Fruit fly (Drosophila melanogaster) whole organism, pupa: ENCODE results near the gene CG9663.

Experiments
- CG10348 ChIP-seq: fragments of 200-800 bp; sonication (Bioruptor generic); IDR thresholded peaks from 2 replicates; pipeline ENCODE4 v1.3.6; 2022; ENCODE audit warnings: missing biosample characterization, missing genetic modification characterization
- CG12605 ChIP-seq: fragments of 200-800 bp; sonication (Bioruptor generic); IDR thresholded peaks from 2 replicates; pipeline ENCODE4 v1.3.6; 2022; ENCODE audit warnings: missing biosample characterization, missing genetic modification characterization
- CG13204 ChIP-seq: fragments of 200-800 bp; sonication (Bioruptor generic); optimal IDR thresholded peaks from 2 replicates; lab custom pipeline; 2018; ENCODE audit warnings: missing biosample characterization, mild to moderate bottlenecking, missing genetic modification characterization, moderate library complexity
- CG14655 ChIP-seq: fragments of 200-800 bp; sonication (Bioruptor generic); optimal IDR thresholded peaks from 3 replicates; lab custom pipeline; 2017; ENCODE audit warnings: mild to moderate bottlenecking, missing biosample characterization, missing genetic modification reagents, missing genetic modification characterization
- CG15710 ChIP-seq: fragments of 200-800 bp; sonication (Bioruptor generic); optimal IDR thresholded peaks from 2 replicates; lab custom pipeline; 2018; ENCODE audit warnings: missing biosample characterization, mild to moderate bottlenecking, missing genetic modification characterization, moderate library complexity
- CG17806 ChIP-seq: fragments of 200-800 bp; sonication (Bioruptor generic); optimal IDR thresholded peaks from 2 replicates; lab custom pipeline; 2018; ENCODE audit warnings: missing biosample characterization, mild to moderate bottlenecking, missing genetic modification characterization, moderate library complexity
- CG32121 ChIP-seq: fragments of 200-800 bp; sonication (Bioruptor generic); IDR thresholded peaks from 2 replicates; pipeline ENCODE4 v1.3.6; 2022; ENCODE audit warnings: missing biosample characterization, missing genetic modification characterization
- CG34367 ChIP-seq: fragments of 200-800 bp; sonication (Bioruptor generic); optimal IDR thresholded peaks from 2 replicates; lab custom pipeline; 2018; ENCODE audit warnings: missing biosample characterization, mild to moderate bottlenecking, missing genetic modification characterization
- CG4496 ChIP-seq: fragments of 200-800 bp; sonication (Bioruptor generic); IDR thresholded peaks from 3 replicates; pipeline ENCODE4 v1.3.6; 2022; ENCODE audit warnings: missing biosample characterization, missing genetic modification characterization
- CG8159 ChIP-seq: fragments of 200-800 bp; sonication (Bioruptor generic); optimal IDR thresholded peaks from 3 replicates; lab custom pipeline; 2018; ENCODE audit warnings: missing biosample characterization, mild to moderate bottlenecking, missing genetic modification characterization, moderate library complexity
- CG8301 ChIP-seq: fragments of 200-800 bp; sonication (Bioruptor generic); optimal IDR thresholded peaks from 2 replicates; lab custom pipeline; 2018; ENCODE audit warnings: missing biosample characterization, mild to moderate bottlenecking, missing genetic modification characterization
- CG9948 ChIP-seq: fragments of 200-800 bp; sonication (Bioruptor generic); optimal IDR thresholded peaks from 2 replicates; lab custom pipeline; 2018; ENCODE audit warnings: missing biosample characterization, mild to moderate bottlenecking, missing genetic modification characterization, moderate library complexity
- D1 ChIP-seq: fragments of 200-800 bp; sonication (Bioruptor generic); optimal IDR thresholded peaks from 2 replicates; lab custom pipeline; 2018; ENCODE audit warnings: missing biosample characterization, mild to moderate bottlenecking, missing genetic modification characterization, moderate library complexity
- EcR ChIP-seq: fragments of 200-800 bp; sonication (Bioruptor generic); optimal IDR thresholded peaks from 3 replicates; lab custom pipeline; 2019; ENCODE audit warnings: missing biosample characterization, missing genetic modification characterization, mild to moderate bottlenecking, moderate library complexity, missing genetic modification reagents
- Ets98B ChIP-seq: fragments of 200-800 bp; sonication (Bioruptor generic); IDR thresholded peaks from 2 replicates; pipeline ENCODE4 v1.3.6; 2022; ENCODE audit warnings: missing biosample characterization, missing genetic modification characterization
- Pif1A ChIP-seq: fragments of 200-800 bp; sonication (Bioruptor generic); optimal IDR thresholded peaks from 3 replicates; lab custom pipeline; 2016; ENCODE audit warnings: missing biosample characterization, missing genetic modification characterization
- Pif1B ChIP-seq: fragments of 200-800 bp; sonication (Bioruptor generic); optimal IDR thresholded peaks from 3 replicates; lab custom pipeline; 2016; ENCODE audit warnings: missing biosample characterization, missing genetic modification characterization
- Snoo ChIP-seq: fragments of 200-800 bp; sonication (Bioruptor generic); optimal IDR thresholded peaks from 3 replicates; lab custom pipeline; 2017; ENCODE audit warnings: missing biosample characterization, mild to moderate bottlenecking, missing genetic modification characterization, inconsistent platforms
- fd96Ca ChIP-seq: fragments of 200-800 bp; sonication (Bioruptor generic); IDR thresholded peaks from 3 replicates; pipeline ENCODE4 v1.3.6; 2022; ENCODE audit warnings: missing biosample characterization, missing genetic modification characterization
- gl ChIP-seq: fragments of 200-800 bp; sonication (Bioruptor generic); optimal IDR thresholded peaks from 2 replicates; lab custom pipeline; 2018; ENCODE audit warnings: missing biosample characterization, mild to moderate bottlenecking, missing genetic modification characterization
- rn ChIP-seq: fragments of 200-800 bp; sonication (Bioruptor generic); IDR thresholded peaks from 2 replicates; pipeline ENCODE4 v1.3.6; 2022; ENCODE audit warnings: missing biosample characterization, missing genetic modification characterization

The CG9663 gene

DNA sequence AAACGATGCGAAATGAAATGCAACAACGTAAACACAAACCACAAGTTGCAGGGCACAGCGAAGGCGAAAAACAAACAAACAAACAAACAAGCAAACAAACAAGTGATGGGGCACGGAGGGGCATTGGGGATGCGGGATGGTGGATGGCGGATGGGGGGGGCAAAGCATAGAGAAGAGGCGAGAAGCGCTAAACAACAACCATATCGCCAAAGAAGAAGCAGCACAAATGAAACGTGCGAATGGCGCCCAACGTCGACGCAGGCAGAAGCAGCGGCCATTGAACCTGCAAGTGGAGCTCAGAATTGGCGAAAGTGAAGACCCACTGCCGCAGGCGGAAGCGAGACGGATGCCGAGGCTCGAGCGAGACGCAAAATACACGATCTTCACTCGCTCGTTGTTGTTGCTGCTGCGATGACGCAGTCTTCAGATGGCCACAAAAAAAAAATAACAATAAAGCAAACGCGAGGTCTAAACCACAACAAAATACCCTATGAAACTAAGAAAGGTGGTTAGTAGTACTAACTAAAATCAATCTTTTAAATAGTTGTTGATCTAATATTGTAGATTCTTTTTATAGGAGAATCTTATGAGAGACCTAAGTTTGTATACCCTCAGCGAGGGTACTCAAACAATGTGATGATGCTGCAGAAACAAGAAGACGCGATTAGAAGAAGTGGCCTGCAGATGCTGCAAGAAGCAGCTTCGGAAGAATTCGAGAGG is 43.0 kb upstream of the CG9663 start:
- peak; percentile 83 for TF ChIP-seq CG17806
- TF ChIP-seq EcR (GFP tag; lab: Kevin White, UChicago) = peak; percentile 99
- peak; percentile 31 for TF ChIP-seq gl (tag; lab: Kevin White, UChicago)
- TF ChIP-seq CG8159 = peak; percentile 74
- peak; percentile 48 for TF ChIP-seq CG15710 (tag; lab: Kevin White, UChicago)
- TF ChIP-seq CG34367 (tag; lab: Kevin White, UChicago) = peak; percentile 72
- peak; percentile 83 for TF ChIP-seq Pif1B (GFP tag; lab: Kevin White, UChicago)
- TF ChIP-seq CG14655 (GFP tag; lab: Kevin White, UChicago) = peak; percentile 89
- TF ChIP-seq CG13204 (GFP tag; lab: Kevin White, UChicago) = peak; percentile 63
- peak; percentile 87 for TF ChIP-seq CG4496
- TF ChIP-seq rn (GFP tag; lab: Robert Waterston, UW) = peak; percentile 76
- TF ChIP-seq CG9948 = peak; percentile 85
- TF ChIP-seq CG12605 (GFP tag; lab: Robert Waterston, UW) = peak; percentile 61
- TF ChIP-seq Snoo = peak; percentile 78
- TF ChIP-seq D1 (tag; lab: Kevin White, UChicago) = no peak
- peak; percentile 83 for TF ChIP-seq fd96Ca (GFP tag; lab: Robert Waterston, UW)
- peak; percentile 78 for TF ChIP-seq CG32121
- peak; percentile 89 for TF ChIP-seq Pif1A
- TF ChIP-seq CG10348 (GFP tag; lab: Robert Waterston, UW) = no peak
- TF ChIP-seq Ets98B (GFP tag; lab: Robert Waterston, UW) = peak; percentile 83
- TF ChIP-seq CG8301 (tag; lab: Kevin White, UChicago) = peak; percentile 86

DNA sequence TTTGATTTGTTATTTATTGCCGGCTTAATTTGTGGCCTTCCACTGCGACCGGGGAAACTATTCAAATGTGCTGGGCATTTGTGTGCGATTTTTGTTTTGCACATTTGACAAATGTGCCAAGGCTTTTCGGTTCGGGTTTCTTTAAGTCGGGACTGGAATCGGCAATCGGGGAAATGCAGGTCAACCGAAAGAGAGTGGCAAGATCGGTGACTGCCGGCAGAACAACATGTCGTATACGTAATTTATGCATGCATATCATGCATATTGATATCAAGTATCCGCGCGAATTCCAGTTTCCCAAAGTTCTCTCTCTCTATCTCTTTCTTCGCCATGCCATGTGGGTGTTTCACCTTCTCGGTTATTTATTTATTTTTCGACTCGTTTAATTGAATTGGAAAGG is 39.4 kb upstream of the CG9663 start:
- TF ChIP-seq fd96Ca (GFP tag; lab: Robert Waterston, UW) (no peak), CG12605 (GFP tag; lab: Robert Waterston, UW) (no peak), CG8301 (tag; lab: Kevin White, UChicago) (no peak), CG17806 (no peak), EcR (GFP tag; lab: Kevin White, UChicago) (no peak), CG4496 (no peak), Pif1B (GFP tag; lab: Kevin White, UChicago) (no peak), CG9948 (no peak), CG32121 (no peak), rn (GFP tag; lab: Robert Waterston, UW) (no peak), Pif1A (no peak), Snoo (no peak), CG14655 (GFP tag; lab: Kevin White, UChicago) (no peak), CG8159 (no peak)

- TF ChIP-seq rn (GFP tag; lab: Robert Waterston, UW) = no peak
- TF ChIP-seq gl (tag; lab: Kevin White, UChicago) = no peak
- peak; percentile 7 for TF ChIP-seq CG15710 (tag; lab: Kevin White, UChicago)
- TF ChIP-seq CG32121 = no peak
- TF ChIP-seq Snoo = peak; percentile 87
- TF ChIP-seq D1 (tag; lab: Kevin White, UChicago) = no peak
- TF ChIP-seq CG14655 (GFP tag; lab: Kevin White, UChicago) = peak; percentile 2
- TF ChIP-seq Ets98B (GFP tag; lab: Robert Waterston, UW) = no peak
- peak; percentile 17 for TF ChIP-seq CG9948
- peak; percentile 52 for TF ChIP-seq EcR (GFP tag; lab: Kevin White, UChicago)
- no peak for TF ChIP-seq Pif1A
- TF ChIP-seq fd96Ca (GFP tag; lab: Robert Waterston, UW) = no peak
- TF ChIP-seq CG17806 = peak; percentile 33
- TF ChIP-seq CG10348 (GFP tag; lab: Robert Waterston, UW) = no peak
These were observed 38.5 kb upstream of the CG9663 start for dm6 chr2L:3341231-3341935.

DNA sequence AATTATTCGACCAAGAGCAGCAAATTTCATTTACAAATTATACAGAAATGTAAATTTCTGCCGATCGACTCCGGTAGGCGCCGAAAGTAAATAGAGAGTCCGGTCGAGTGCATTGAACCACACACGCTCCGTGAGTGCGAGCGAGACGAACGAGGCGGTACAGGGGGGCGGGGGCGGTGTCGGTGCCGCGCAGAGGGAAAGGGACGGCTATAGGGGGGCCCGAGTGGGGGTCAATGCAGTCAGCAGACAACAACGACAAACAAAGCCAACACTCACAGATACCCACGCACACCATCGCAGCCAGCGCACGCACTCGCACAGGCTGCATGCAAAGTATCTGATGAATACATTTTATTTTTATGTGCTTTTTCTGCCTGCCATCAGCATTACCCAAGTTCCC is 36.5 kb upstream of the CG9663 start:
- TF ChIP-seq fd96Ca (GFP tag; lab: Robert Waterston, UW) (peak; percentile 57; the same call in 1 of the 3 replicates), rn (GFP tag; lab: Robert Waterston, UW) (0 out of 2 replicates have a peak, but pooled peaks have one; percentile 9), CG10348 (GFP tag; lab: Robert Waterston, UW) (no peak), Snoo (no peak), CG8159 (no peak), CG12605 (GFP tag; lab: Robert Waterston, UW) (peak; percentile 42; the same call in 1 of the 2 replicates), CG15710 (tag; lab: Kevin White, UChicago) (no peak), CG17806 (no peak), CG9948 (no peak), Pif1A (no peak), CG8301 (tag; lab: Kevin White, UChicago) (no peak), CG32121 (peak; percentile 63; the same call in 1 of the 2 replicates), EcR (GFP tag; lab: Kevin White, UChicago) (peak; percentile 99), CG14655 (GFP tag; lab: Kevin White, UChicago) (no peak), gl (tag; lab: Kevin White, UChicago) (no peak), Ets98B (GFP tag; lab: Robert Waterston, UW) (peak; percentile 8), D1 (tag; lab: Kevin White, UChicago) (no peak), CG13204 (GFP tag; lab: Kevin White, UChicago) (peak; percentile 91), CG4496 (peak; percentile 57), Pif1B (GFP tag; lab: Kevin White, UChicago) (no peak), CG34367 (tag; lab: Kevin White, UChicago) (no peak)
- TF ChIP-seq, all 21 proteins: peak for 8
